Fruit fly (Drosophila melanogaster): ENCODE results near the gene sra.
A peak's percentile ranks its signal among the peaks of the same experiment; 100 is the strongest.

sra gene

DNA sequence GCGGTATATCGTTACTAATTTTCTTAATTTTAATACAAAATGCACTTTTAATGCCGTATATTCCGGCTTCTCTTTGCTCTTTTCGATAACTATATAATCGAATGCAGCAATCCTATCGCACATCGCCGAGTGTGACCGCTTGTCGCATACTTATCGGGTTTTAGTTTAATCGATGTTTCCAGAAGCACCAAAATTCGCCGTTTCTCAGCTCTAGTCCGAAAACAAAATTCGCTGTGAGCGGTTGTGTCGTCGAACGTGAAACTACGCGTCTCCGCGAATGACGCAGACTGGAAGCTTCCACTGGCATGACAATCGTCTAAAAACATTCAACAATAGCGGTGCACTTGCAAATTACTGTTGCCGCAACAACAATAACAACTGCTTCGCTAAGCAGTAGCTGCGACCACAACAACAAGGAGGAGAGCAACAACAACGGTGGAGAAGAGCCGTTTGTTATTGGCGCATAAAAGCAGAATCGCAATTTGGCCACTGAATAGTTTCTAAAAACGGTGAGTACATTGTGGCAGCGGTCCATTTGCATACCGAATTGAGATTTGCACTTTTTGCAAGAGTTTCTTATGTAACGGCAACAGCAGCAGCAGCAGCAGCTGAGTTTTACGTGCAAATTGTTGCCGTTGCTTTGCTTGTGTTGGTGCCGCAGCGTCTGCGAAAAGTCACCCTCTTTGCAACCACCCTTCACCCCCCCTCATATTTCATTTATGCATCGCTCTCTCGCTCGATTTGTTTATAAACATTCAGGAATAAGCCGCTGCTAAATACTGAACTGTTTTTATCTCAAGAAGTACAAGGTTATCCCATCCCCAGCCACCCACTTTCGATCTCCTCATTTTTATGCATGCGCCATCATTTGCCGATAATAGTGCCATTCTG is at the start of gene sra:
Gene sra (plus strand): TSS at position 209 of the 891 bp plus-strand sequence.
- no peak for TF ChIP-seq noc (tag; optimal IDR thresholded peaks at IDR 0.05)

DNA sequence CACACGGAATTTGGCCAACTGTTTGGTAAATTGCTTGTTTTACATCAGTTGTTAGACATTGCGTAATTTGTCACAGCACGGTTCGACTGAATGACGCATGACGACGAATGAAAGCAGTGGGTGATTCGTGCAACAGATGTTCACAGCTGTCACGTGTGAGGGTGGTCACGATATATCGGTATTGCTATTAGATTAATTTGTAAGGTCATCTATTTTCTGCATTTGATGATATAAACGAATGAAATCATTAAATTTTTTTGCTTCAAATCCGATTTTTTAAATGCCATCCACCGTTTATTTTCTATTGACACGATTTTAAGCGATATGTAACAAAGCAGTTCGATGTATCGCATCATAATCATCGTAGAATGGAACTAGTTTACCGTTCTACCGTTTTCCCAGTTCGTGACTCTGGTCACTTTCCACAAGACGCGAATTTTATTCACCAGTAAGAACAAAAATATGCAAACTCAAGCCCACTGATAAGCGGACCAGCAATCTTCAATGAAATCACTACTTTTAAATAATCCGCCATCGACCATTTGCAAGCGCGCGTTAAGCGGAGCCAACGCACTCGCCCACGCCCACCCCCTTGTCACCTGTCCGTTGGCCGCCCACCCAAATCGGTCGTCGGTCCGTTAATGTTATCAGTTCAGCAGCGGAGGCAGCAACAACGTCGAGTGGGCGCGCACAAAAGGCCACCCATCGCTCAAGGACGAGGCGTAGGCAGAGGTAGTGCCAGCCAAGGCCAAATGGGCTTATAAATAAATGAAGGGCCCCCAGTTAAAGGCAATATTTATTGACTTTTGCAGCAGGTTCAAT is 40.0 kb upstream of the sra start, which contains the start of the genes Mic26-27 and CG5916:
Gene Mic26-27 (minus strand): TSS at position 224 of the 822 bp plus-strand sequence.
Gene CG5916 (plus strand): TSS at position 398 of the 822 bp plus-strand sequence.
- TF ChIP-seq noc (tag; optimal IDR thresholded peaks at IDR 0.05) = peak; percentile 3

DNA sequence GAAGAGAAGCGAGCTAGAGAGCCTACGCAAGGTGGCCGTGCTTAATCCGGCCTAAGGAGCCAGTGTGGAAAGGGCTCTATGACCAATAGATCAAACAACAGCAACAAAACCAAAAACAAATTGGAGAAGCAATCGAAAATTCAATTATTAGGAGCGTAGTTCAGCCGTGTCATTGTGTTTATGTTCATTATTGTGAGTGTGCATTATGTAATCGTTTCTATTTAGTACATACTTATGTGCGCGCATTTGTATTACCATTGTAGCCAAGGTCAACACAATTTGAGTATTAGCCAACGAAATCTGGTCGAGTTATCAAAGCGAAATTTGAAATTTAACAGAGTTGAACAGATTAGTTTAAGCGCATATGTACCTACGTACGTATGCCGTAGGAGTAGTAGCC is 38.1 kb upstream of the sra start:
- no peak for TF ChIP-seq noc (tag; optimal IDR thresholded peaks at IDR 0.05)

DNA sequence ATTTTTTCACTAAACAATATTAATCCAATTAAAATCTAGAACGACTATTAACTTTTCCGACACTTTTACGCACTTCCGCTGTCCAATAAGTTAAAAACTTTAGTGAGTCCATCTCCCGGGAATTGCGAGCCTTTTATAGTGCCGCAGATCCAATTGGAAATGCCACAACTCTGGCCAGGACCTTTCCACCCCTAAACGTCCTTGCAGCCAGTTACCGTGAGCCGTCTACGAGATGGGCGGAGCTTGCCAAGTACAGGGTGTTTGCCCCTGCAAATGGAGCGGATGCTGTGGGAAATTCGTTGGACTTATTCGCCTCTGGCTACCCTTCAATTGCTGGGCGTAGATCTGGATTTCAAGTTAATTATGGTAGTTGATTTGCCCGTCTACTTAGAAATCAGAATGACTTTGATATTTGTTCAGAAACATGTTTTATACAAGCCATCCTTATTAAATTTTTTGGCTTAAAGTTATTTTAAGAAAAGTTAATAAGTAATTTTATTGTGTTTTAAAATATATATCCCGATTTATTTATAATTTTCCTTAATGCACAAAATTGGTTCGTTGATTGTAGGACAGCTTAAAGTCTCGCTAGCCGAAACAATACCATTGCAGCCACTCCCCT is 35.4 kb upstream of the sra start, which contains the start of gene Fer2:
Gene Fer2 (minus strand): TSS at position 74 of the 622 bp plus-strand sequence.
- TF ChIP-seq noc (tag; optimal IDR thresholded peaks at IDR 0.05) = no peak

DNA sequence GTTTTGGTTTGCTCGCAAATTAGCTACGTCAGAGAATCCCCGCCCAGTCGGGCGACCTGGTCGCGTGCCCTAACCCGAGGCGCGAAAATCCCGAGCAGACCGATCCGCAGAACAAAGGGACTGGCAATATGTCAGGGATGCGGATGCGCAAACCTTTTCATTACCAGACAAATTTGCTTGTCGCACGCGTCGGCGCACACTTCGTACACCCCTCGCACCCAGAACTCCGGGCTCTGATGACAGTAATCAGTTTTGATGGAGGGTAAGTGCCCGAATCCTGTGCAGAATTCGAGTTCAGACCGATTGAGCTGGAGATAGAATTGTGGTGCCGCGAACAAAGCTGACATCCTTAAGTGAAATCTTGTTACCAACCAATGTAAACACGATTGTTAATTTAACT is 34.4 kb upstream of the sra start:
- no peak for TF ChIP-seq noc (tag; optimal IDR thresholded peaks at IDR 0.05)

DNA sequence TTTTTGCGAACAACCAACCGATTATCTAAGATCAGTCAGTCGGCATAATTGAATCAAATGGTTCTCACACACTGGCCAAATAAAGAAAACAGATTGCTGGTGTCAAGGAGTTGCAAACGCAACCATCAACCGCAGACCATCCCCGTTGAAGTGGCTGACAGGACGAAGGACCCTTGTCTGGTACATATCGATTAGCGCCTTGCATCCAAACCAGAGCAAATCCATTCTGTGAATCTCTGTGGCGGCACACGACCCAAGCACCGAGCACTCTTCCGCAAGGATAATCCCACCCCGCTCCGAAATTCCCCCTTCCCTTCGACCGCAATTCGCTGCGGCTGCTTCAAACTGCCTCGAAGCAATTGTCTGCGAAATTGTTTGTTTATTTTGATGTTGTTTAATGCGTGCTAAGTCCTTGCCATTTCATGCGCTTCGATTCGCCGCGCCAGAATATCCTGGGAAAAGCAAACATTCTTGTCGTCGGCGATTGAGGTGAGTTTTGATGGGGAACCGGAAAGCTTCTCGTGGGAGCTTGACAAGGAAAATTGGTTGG is 33.4 kb upstream of the sra start:
- no peak for TF ChIP-seq noc (tag; optimal IDR thresholded peaks at IDR 0.05)

DNA sequence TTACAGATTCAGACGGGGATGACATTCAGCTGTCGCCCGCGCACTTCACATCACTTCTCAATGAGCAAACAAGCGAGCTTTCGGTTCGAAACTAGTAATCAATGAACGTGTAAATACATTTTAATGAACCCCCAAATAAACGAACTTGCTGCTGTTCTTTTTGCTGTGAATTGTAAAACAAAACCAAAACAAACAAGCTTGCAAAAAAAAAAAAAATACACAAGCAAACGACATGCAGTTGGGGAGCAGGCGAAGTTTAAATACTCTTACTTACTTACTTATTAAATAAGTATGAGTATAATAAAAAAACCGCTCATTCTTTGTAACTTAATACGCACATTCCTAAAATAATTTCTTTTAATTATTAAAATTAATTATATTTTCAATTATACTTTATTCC is 32.5 kb upstream of the sra start:
- TF ChIP-seq noc (tag; optimal IDR thresholded peaks at IDR 0.05) = no peak

DNA sequence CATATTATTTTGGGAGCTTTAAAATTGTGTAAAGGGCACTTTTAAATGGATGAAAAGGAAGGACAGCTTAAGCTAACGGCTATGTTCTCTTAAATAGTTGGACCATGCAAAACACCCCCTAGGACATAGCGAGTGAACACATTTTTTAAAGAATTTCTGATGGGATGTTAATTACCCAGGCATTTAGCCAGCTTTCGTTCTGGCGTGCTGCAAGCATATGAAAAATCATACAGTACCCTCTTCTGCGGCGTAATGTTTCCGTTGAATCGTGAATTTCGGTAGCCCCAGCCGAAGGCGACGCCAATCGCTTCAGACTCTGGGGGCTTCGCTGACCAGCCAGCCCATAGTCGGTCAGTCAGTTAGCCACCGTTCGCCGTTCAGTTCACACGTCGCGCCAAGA is 32.1 kb upstream of the sra start, which contains the start of gene CG6006:
Gene CG6006 (plus strand): TSS at position 301 of the 400 bp plus-strand sequence.
- no peak for TF ChIP-seq noc (tag; optimal IDR thresholded peaks at IDR 0.05)

DNA sequence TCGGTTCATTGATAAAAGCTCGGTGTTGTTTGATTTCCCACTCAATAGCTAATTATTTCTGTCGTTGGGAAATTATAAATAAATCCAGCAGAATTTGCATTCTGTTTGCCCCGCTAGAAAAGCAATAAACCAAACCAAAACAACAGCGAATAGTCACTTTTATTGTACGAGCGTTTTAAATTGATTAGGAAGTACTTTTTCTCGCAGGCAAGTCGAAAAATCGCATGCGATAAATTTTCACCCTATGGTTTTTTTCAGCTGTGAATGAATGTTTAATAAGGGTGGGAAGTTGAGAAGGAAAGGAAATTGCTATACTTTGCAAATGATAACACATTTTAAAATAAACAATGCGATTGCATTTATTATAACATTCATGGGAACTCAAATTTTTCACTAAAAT is 30.8 kb upstream of the sra start:
- no peak for TF ChIP-seq noc (tag; optimal IDR thresholded peaks at IDR 0.05)

DNA sequence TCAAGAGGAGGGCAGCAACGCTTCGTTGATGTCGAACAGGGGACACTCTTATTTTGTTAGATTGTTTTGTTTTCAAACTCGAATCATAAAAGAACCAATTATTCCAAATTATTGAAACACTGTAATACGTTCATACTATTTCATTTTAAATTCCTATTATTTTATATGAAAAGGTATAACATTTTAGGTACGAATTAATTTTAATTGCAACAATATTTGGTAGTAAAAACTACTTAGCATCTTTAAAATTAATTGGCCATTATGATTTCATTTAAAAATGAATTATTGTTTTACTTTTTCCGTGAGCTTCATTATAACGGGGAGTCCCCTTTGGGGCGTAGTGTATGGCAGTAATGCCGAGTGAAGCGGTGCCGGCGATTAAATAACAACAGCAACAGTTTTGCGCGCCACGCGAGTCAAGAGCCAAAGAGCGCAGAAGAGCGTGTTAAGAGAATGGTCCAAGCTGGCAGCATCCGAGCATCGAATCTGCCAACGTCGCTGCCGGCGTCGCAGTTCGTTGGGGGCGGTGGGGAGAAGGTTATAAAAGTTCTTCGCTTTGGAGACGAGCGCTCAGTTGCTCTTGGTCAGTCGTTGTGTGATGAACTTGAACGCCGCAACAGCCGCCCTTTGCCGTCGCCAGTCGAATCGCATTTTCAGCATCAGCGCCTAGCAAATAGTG is 29.1 kb upstream of the sra start:
- TF ChIP-seq noc (tag; optimal IDR thresholded peaks at IDR 0.05) = peak; percentile 50

DNA sequence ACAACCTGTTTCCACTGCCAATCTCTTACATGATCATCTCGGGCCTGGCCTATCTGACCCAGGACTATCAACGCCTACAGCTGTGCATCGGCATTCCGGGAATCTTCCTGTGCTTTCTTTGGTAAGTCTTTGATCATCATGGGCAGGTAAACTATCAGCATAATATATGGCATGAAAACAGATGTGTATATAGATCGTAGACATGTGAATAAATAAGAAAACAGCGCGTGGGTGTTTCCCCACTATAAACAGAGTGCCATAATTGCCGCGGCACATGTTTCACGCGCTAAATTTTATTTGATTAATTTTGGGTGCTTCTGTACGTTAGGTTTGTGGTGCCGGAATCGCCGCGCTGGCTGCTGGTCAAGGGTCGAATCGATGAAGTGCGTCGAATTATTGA is 18.7 kb upstream of the sra start:
- no peak for TF ChIP-seq noc (tag; optimal IDR thresholded peaks at IDR 0.05)

DNA sequence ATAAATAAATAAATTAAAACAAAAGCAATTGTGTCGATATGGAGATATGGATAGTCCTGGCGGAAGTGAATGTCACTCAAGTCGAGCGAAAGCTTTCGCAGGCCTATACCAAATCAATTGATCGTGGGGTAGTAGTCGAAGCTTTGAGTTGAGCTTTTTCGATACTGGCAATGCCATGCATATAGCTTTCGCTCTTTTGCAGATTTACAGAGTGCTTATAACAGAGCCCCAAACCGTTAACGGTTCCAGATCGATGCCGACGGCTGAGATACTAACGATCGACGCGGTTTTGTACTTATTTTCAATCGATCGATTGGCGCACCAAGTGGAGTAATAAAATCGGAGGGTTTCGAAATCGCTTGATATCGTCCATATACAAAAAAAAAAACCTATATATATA is 15.1 kb upstream of the sra start, which contains the start of gene CG8925:
Gene CG8925 (plus strand): TSS at position 245 of the 400 bp plus-strand sequence.
- TF ChIP-seq noc (tag; optimal IDR thresholded peaks at IDR 0.05) = no peak

DNA sequence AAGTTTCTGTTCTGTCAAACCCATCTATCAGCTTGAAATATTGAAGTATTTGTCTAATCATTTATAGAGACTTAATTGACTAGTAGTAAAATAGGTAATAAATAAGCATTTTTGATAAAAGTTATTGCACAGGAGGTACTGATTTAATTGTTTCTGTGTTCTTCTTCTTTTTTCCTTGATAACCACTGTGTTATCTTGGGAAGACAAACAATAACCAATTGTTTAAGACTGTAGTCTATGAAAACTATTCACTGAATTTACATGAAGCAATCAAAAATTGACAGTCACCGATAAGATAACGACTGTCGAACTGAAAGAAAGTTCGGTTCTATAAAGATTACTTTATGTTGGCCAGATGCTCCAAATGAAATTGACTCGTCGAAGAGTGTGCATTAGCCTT is 13.3 kb upstream of the sra start:
- TF ChIP-seq noc (tag; optimal IDR thresholded peaks at IDR 0.05) = peak; percentile 30

DNA sequence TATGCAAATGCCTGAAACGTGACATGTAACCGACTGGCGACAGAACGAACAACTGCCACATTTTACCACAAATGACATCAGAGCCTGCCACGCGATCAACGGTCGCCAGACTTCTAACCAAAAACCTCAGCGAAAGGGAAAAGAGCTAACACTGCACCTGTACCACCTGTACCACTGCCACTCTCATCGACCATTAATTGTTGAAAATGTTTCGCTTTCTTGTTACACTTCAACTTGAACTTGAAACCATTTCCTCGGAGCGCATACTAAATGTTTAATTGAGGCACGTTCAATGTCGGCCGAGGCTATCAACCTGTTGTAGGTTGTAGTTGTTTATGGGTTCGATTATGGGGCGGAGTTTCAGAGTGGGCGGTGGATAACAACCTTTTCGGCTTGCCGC is 10.3 kb upstream of the sra start:
- no peak for TF ChIP-seq noc (tag; optimal IDR thresholded peaks at IDR 0.05)

DNA sequence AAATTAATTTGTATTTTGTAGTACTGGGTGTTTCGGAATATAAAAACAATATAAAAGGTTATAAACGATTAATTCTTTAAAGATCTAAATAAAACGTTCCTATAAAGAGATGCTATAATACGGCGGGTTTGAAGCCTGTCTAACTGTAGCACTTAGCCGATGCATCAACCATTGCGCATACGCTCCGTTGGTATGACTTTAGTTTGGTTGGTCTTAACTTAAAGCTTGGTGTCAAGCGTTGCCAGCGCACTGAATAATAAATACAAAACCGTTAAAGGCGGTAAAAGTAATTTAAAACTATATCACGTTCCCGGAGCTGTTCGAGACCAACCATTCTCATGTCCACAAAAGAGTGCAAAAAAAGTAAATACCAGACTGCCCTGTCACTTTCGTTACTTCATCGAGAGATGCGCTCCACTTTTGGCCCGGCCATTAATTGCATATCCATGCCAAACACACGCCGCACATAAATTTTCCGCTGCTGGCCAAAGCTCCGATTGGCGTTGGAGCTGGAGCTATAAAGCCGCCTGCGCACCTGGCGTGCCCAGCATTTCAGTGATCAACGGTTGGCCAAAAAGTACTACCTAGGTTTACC is 6.2 kb upstream of the sra start, which contains the start of gene CG8927:
Gene CG8927 (plus strand): TSS at position 545 of the 595 bp plus-strand sequence.
- no peak for TF ChIP-seq noc (tag; optimal IDR thresholded peaks at IDR 0.05)
